Fruit fly (Drosophila melanogaster) whole organism, embryonic: ENCODE data around the gene DZIP1.

Experiments used
- CG10209 ChIP-seq: fragments of 200-800 bp; sonication (Bioruptor generic); optimal IDR thresholded peaks from 3 replicates; lab custom pipeline; 2017; ENCODE audit warnings: missing biosample characterization, mild to moderate bottlenecking, missing genetic modification characterization, missing genetic modification reagents
- CG11456 ChIP-seq: fragments of 200-800 bp; sonication (Bioruptor generic); IDR thresholded peaks from 3 replicates; pipeline ENCODE4 v1.3.6; 2022; ENCODE audit warnings: missing biosample characterization, missing genetic modification characterization
- CG17328 ChIP-seq: fragments of 200-800 bp; sonication (Bioruptor generic); IDR thresholded peaks from 2 replicates; pipeline ENCODE4 v1.3.6; 2022; ENCODE audit warnings: missing biosample characterization, missing genetic modification characterization
- CG17361 ChIP-seq: fragments of 200-800 bp; sonication (Bioruptor generic); IDR thresholded peaks from 3 replicates; pipeline ENCODE4 v1.3.6; 2022; ENCODE audit warnings: missing biosample characterization, missing genetic modification characterization
- CG2199 ChIP-seq: fragments of 200-800 bp; sonication (Bioruptor generic); IDR thresholded peaks from 3 replicates; pipeline ENCODE4 v1.3.6; 2022; ENCODE audit warnings: missing biosample characterization, missing genetic modification characterization
- CkIIα-i1 ChIP-seq: fragments of 200-800 bp; sonication (Bioruptor generic); IDR thresholded peaks from 2 replicates; pipeline ENCODE4 v1.3.6; 2022; ENCODE audit warnings: missing biosample characterization, missing genetic modification characterization
- Mad ChIP-seq: fragments of 200-800 bp; sonication (Bioruptor generic); optimal IDR thresholded peaks from 2 replicates; lab custom pipeline; 2016; ENCODE audit warnings: missing biosample characterization, missing genetic modification characterization
- bbx ChIP-seq: fragments of 200-800 bp; sonication (Bioruptor generic); IDR thresholded peaks from 2 replicates; pipeline ENCODE4 v1.3.6; 2022; ENCODE audit warnings: missing biosample characterization, missing genetic modification characterization; ENCODE audit not compliant: partially characterized antibody
- gcm ChIP-seq: fragments of 200-800 bp; sonication (Bioruptor generic); optimal IDR thresholded peaks from 2 replicates; lab custom pipeline; 2019; ENCODE audit warnings: missing biosample characterization, mild to moderate bottlenecking, missing genetic modification characterization, moderate library complexity
- grn ChIP-seq: fragments of 200-800 bp; sonication (Bioruptor generic); optimal IDR thresholded peaks from 3 replicates; lab custom pipeline; 2017; ENCODE audit warnings: missing biosample characterization, missing genetic modification characterization
- h ChIP-seq: fragments of >200 bp; optimal IDR thresholded peaks from 2 replicates; lab custom pipeline; 2017

- TF ChIP-seq Mad (GFP tag; lab: Kevin White, UChicago) (no peak), CG17328 (GFP tag; lab: Robert Waterston, UW) (no peak), grn (no peak), CkIIα-i1 (GFP tag; lab: Robert Waterston, UW) (no peak), CG17361 (GFP tag; lab: Robert Waterston, UW) (no peak), CG2199 (GFP tag; lab: Robert Waterston, UW) (no peak), h (lab: Kevin White, UChicago) (no peak), CG11456 (no peak), bbx (GFP tag; lab: Robert Waterston, UW) (no peak), CG10209 (no peak), gcm (GFP tag; lab: Kevin White, UChicago) (no peak)
Observed at dm6 chr3R:24549834-24550233, 34.8 kb downstream of the DZIP1 start.
